Worm (Caenorhabditis elegans) whole organism, midembryonic: ENCODE data around the gene srab-3.

Experiments used
- T22C8.4 ChIP-seq: fragments of 200-800 bp; sonication (Bioruptor generic); IDR thresholded peaks from 2 replicates; pipeline ENCODE4 v1.3.6; 2022; ENCODE audit warnings: missing genetic modification characterization, missing compliant biosample characterization
- cog-1 ChIP-seq: sonication (generic microtip); optimal IDR thresholded peaks from 2 replicates; lab custom pipeline; 2016; ENCODE audit warnings: missing genetic modification characterization, missing compliant biosample characterization
- flt-1 ChIP-seq: fragments of 200-800 bp; sonication (Bioruptor generic); IDR thresholded peaks from 2 replicates; pipeline ENCODE4 v1.3.6; 2022; ENCODE audit warnings: missing genetic modification characterization, missing compliant biosample characterization
- klf-2 ChIP-seq: fragments of 200-800 bp; sonication (Bioruptor generic); conservative IDR thresholded peaks from 2 replicates; pipeline ENCODE4 v1.3.6; 2022; ENCODE audit warnings: missing genetic modification reagents, missing genetic modification characterization, missing compliant biosample characterization
- med-1 ChIP-seq: sonication (generic microtip); optimal IDR thresholded peaks from 2 replicates; lab custom pipeline; 2017; ENCODE audit warnings: missing genetic modification characterization, mild to moderate bottlenecking, missing compliant biosample characterization, antibody characterized with exemption, missing genetic modification reagents; ENCODE audit not compliant: insufficient read depth
- ref-1 ChIP-seq: fragments of 200-800 bp; sonication (Bioruptor generic); conservative IDR thresholded peaks from 2 replicates; pipeline ENCODE4 v1.3.6; 2022; ENCODE audit warnings: missing genetic modification reagents, missing genetic modification characterization, missing compliant biosample characterization
- tab-1 ChIP-seq: fragments of 200-800 bp; sonication (Bioruptor generic); IDR thresholded peaks from 2 replicates; pipeline ENCODE4 v1.3.6; 2022; ENCODE audit warnings: missing genetic modification characterization, missing compliant biosample characterization
- ztf-23 ChIP-seq: fragments of 200-800 bp; sonication (Bioruptor generic); IDR thresholded peaks from 2 replicates; pipeline ENCODE4 v1.3.6; 2022; ENCODE audit warnings: missing genetic modification reagents, missing genetic modification characterization, missing compliant biosample characterization
- ztf-29 ChIP-seq: fragments of 200-800 bp; sonication (Bioruptor generic); IDR thresholded peaks from 2 replicates; pipeline ENCODE4 v1.3.6; 2022; ENCODE audit warnings: missing genetic modification reagents, missing genetic modification characterization, missing compliant biosample characterization

The srab-3 gene

ce11 chrV:5107816-5108215 lies at the start of gene srab-3:
srab-3 (minus strand) TSS chrV:5107916.
- no peak for TF ChIP-seq ztf-29
- no peak for TF ChIP-seq ztf-23
- no peak for TF ChIP-seq ref-1
- TF ChIP-seq flt-1 (GFP tag; lab: Robert Waterston, UW) = no peak
- TF ChIP-seq tab-1 (GFP tag; lab: Robert Waterston, UW) = no peak
- TF ChIP-seq T22C8.4 (GFP tag; lab: Robert Waterston, UW) = no peak
- TF ChIP-seq klf-2 (GFP tag; lab: Robert Waterston, UW) = no peak
- TF ChIP-seq med-1 (GFP tag; lab: Kevin White, UChicago) = no peak
- no peak for TF ChIP-seq cog-1 (tag; lab: Kevin White, UChicago)

- TF ChIP-seq med-1 (GFP tag; lab: Kevin White, UChicago) = no peak
- no peak for TF ChIP-seq ztf-29
- TF ChIP-seq T22C8.4 (GFP tag; lab: Robert Waterston, UW) = no peak
- TF ChIP-seq klf-2 (GFP tag; lab: Robert Waterston, UW) = no peak
- no peak for TF ChIP-seq flt-1 (GFP tag; lab: Robert Waterston, UW)
- TF ChIP-seq ztf-23 = no peak
- no peak for TF ChIP-seq ref-1
- no peak for TF ChIP-seq cog-1 (tag; lab: Kevin White, UChicago)
- TF ChIP-seq tab-1 (GFP tag; lab: Robert Waterston, UW) = no peak
These were observed 47.8 kb upstream of the srab-3 start, which contains the start of gene srx-38 for ce11 chrV:5155516-5155915. srx-38 (minus strand) TSS chrV:5155616.

- no peak for TF ChIP-seq ztf-23
- TF ChIP-seq med-1 (GFP tag; lab: Kevin White, UChicago) = no peak
- no peak for TF ChIP-seq cog-1 (tag; lab: Kevin White, UChicago)
- no peak for TF ChIP-seq ztf-29
- no peak for TF ChIP-seq flt-1 (GFP tag; lab: Robert Waterston, UW)
- no peak for TF ChIP-seq tab-1 (GFP tag; lab: Robert Waterston, UW)
- TF ChIP-seq ref-1 = no peak
- TF ChIP-seq klf-2 (GFP tag; lab: Robert Waterston, UW) = no peak
- TF ChIP-seq T22C8.4 (GFP tag; lab: Robert Waterston, UW) = no peak
These were observed 43.2 kb upstream of the srab-3 start, which contains the start of gene srh-130 for ce11 chrV:5150880-5151279. srh-130 (plus strand) TSS chrV:5151180.

ce11 chrV:5146394-5146793 lies 38.7 kb upstream of the srab-3 start, which contains the start of gene F14F9.6:
F14F9.6 (minus strand) TSS chrV:5146494.
- TF ChIP-seq ref-1 (no peak), cog-1 (tag; lab: Kevin White, UChicago) (no peak), klf-2 (GFP tag; lab: Robert Waterston, UW) (no peak), T22C8.4 (GFP tag; lab: Robert Waterston, UW) (no peak), med-1 (GFP tag; lab: Kevin White, UChicago) (no peak), flt-1 (GFP tag; lab: Robert Waterston, UW) (no peak), tab-1 (GFP tag; lab: Robert Waterston, UW) (no peak), ztf-29 (no peak), ztf-23 (no peak)

- no peak for TF ChIP-seq klf-2 (GFP tag; lab: Robert Waterston, UW)
- no peak for TF ChIP-seq cog-1 (tag; lab: Kevin White, UChicago)
- TF ChIP-seq T22C8.4 (GFP tag; lab: Robert Waterston, UW) = no peak
- no peak for TF ChIP-seq med-1 (GFP tag; lab: Kevin White, UChicago)
- no peak for TF ChIP-seq ztf-29
- TF ChIP-seq ref-1 = no peak
- no peak for TF ChIP-seq tab-1 (GFP tag; lab: Robert Waterston, UW)
- TF ChIP-seq ztf-23 = no peak
- TF ChIP-seq flt-1 (GFP tag; lab: Robert Waterston, UW) = no peak
These were observed 36.8 kb upstream of the srab-3 start, which contains the start of gene F14F9.2 for ce11 chrV:5144541-5144940. F14F9.2 (plus strand) TSS chrV:5144841.

ce11 chrV:5143785-5144184 lies 36.1 kb upstream of the srab-3 start, which contains the start of gene srh-129:
srh-129 (minus strand) TSS chrV:5143885.
- TF ChIP-seq tab-1 (GFP tag; lab: Robert Waterston, UW) = no peak
- TF ChIP-seq klf-2 (GFP tag; lab: Robert Waterston, UW) = no peak
- TF ChIP-seq cog-1 (tag; lab: Kevin White, UChicago) = no peak
- no peak for TF ChIP-seq flt-1 (GFP tag; lab: Robert Waterston, UW)
- TF ChIP-seq T22C8.4 (GFP tag; lab: Robert Waterston, UW) = no peak
- no peak for TF ChIP-seq ztf-23
- no peak for TF ChIP-seq ztf-29
- no peak for TF ChIP-seq ref-1
- TF ChIP-seq med-1 (GFP tag; lab: Kevin White, UChicago) = no peak

ce11 chrV:5137919-5138318 lies 30.2 kb upstream of the srab-3 start, which contains the start of gene F14F9.3:
F14F9.3 (plus strand) TSS chrV:5138219.
- TF ChIP-seq flt-1 (GFP tag; lab: Robert Waterston, UW) = no peak
- TF ChIP-seq klf-2 (GFP tag; lab: Robert Waterston, UW) = no peak
- no peak for TF ChIP-seq med-1 (GFP tag; lab: Kevin White, UChicago)
- TF ChIP-seq ref-1 = no peak
- no peak for TF ChIP-seq T22C8.4 (GFP tag; lab: Robert Waterston, UW)
- TF ChIP-seq tab-1 (GFP tag; lab: Robert Waterston, UW) = no peak
- TF ChIP-seq cog-1 (tag; lab: Kevin White, UChicago) = no peak
- no peak for TF ChIP-seq ztf-29
- no peak for TF ChIP-seq ztf-23

- no peak for TF ChIP-seq ztf-23
- TF ChIP-seq flt-1 (GFP tag; lab: Robert Waterston, UW) = no peak
- no peak for TF ChIP-seq med-1 (GFP tag; lab: Kevin White, UChicago)
- TF ChIP-seq klf-2 (GFP tag; lab: Robert Waterston, UW) = no peak
These were observed 24.7 kb upstream of the srab-3 start, which contains the start of gene F14F9.4 for ce11 chrV:5132441-5132840. F14F9.4 (plus strand) TSS chrV:5132741.

- TF ChIP-seq T22C8.4 (GFP tag; lab: Robert Waterston, UW) (no peak), klf-2 (GFP tag; lab: Robert Waterston, UW) (no peak), flt-1 (GFP tag; lab: Robert Waterston, UW) (no peak), med-1 (GFP tag; lab: Kevin White, UChicago) (no peak), tab-1 (GFP tag; lab: Robert Waterston, UW) (no peak), ztf-29 (no peak), ztf-23 (no peak), ref-1 (no peak), cog-1 (tag; lab: Kevin White, UChicago) (no peak)
These were observed 23.7 kb upstream of the srab-3 start for ce11 chrV:5131380-5131779.
